Worm (Caenorhabditis elegans) whole organism, early embryonic: ENCODE data around the gene D1086.3.

Experiments
- B0310.2 ChIP-seq: sonication (generic microtip); optimal IDR thresholded peaks from 2 replicates; lab custom pipeline; 2016; ENCODE audit warnings: mild to moderate bottlenecking, missing genetic modification characterization, missing compliant biosample characterization
- F13C5.2 ChIP-seq: sonication (generic microtip); optimal IDR thresholded peaks from 2 replicates; lab custom pipeline; 2017; ENCODE audit warnings: mild to moderate bottlenecking, missing genetic modification characterization, inconsistent platforms, missing compliant biosample characterization
- aly-1 ChIP-seq: sonication (generic microtip); optimal IDR thresholded peaks from 2 replicates; lab custom pipeline; 2016; ENCODE audit warnings: missing genetic modification characterization, missing compliant biosample characterization
- ama-1 ChIP-seq: fragments of 150-350 bp; optimal IDR thresholded peaks from 2 replicates; lab custom pipeline; 2014
- ceh-13 ChIP-seq: fragments of 200-800 bp; sonication (Bioruptor generic); optimal IDR thresholded peaks from 2 replicates; lab custom pipeline; 2018; ENCODE audit warnings: mild to moderate bottlenecking, missing genetic modification characterization, missing compliant biosample characterization
- ceh-36 ChIP-seq: sonication (generic microtip); optimal IDR thresholded peaks from 2 replicates; lab custom pipeline; 2016; ENCODE audit warnings: missing genetic modification characterization, inconsistent platforms, missing compliant biosample characterization
- ets-7 ChIP-seq: sonication (generic microtip); optimal IDR thresholded peaks from 2 replicates; lab custom pipeline; 2016; ENCODE audit warnings: missing genotype, missing genetic modification characterization, missing compliant biosample characterization
- flt-1 ChIP-seq: fragments of 200-800 bp; sonication (Bioruptor generic); IDR thresholded peaks from 2 replicates; pipeline ENCODE4 v1.3.6; 2022; ENCODE audit warnings: missing genetic modification characterization, missing compliant biosample characterization
- hmbx-1 ChIP-seq: sonication (generic microtip); optimal IDR thresholded peaks from 2 replicates; lab custom pipeline; 2016; ENCODE audit warnings: mild to moderate bottlenecking, missing genetic modification characterization, missing compliant biosample characterization
- hmg-4 ChIP-seq: fragments of 200-800 bp; sonication (Bioruptor generic); optimal IDR thresholded peaks from 2 replicates; lab custom pipeline; 2018; ENCODE audit warnings: mild to moderate bottlenecking, missing genetic modification characterization, missing compliant biosample characterization
- hnd-1 ChIP-seq: sonication (generic microtip); optimal IDR thresholded peaks from 2 replicates; lab custom pipeline; 2016; ENCODE audit warnings: missing genetic modification characterization, missing compliant biosample characterization
- pes-1 ChIP-seq: fragments of 200-800 bp; sonication (Bioruptor generic); IDR thresholded peaks from 2 replicates; pipeline ENCODE4 v1.3.6; 2022; ENCODE audit warnings: missing genetic modification reagents, missing genetic modification characterization, missing compliant biosample characterization
- scrt-1 ChIP-seq: fragments of 200-800 bp; sonication (Bioruptor generic); IDR thresholded peaks from 2 replicates; pipeline ENCODE4 v1.3.6; 2022; ENCODE audit warnings: missing genetic modification characterization, missing compliant biosample characterization
- sea-1 ChIP-seq: fragments of 200-800 bp; sonication (Bioruptor generic); conservative IDR thresholded peaks from 2 replicates; pipeline ENCODE4 v1.3.6; 2022; ENCODE audit warnings: missing genetic modification characterization, missing compliant biosample characterization
- tbx-11 ChIP-seq: fragments of 200-800 bp; sonication (Bioruptor generic); IDR thresholded peaks from 2 replicates; pipeline ENCODE4 v1.3.6; 2022; ENCODE audit warnings: missing genetic modification characterization, missing compliant biosample characterization
- tbx-37 ChIP-seq: fragments of 200-800 bp; sonication (Bioruptor generic); conservative IDR thresholded peaks from 2 replicates; pipeline ENCODE4 v1.3.6; 2022; ENCODE audit warnings: missing genetic modification reagents, missing genetic modification characterization, missing compliant biosample characterization
- tra-4 ChIP-seq: sonication (generic microtip); optimal IDR thresholded peaks from 2 replicates; lab custom pipeline; 2017; ENCODE audit warnings: missing genetic modification characterization, missing compliant biosample characterization

The D1086.3 gene

DNA sequence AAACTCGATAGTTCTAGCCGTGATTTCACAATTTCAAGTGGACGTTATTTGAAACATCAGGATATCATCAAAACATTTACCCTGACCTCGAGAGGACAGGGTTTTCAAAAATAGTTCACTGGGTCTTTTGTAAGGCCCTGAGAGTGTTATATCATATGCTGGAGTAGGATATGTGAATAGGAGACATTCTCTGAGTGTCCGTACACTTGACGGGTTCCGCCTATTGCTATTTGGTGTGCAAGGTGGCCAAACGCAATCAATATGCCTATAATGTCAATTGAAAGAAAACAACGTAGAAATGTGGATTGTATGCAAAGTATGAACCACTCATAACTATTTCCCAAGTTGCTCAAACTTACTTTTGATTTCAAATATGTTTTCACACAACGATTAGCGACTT is 4.8 kb downstream of the D1086.3 start:
- no peak for TF ChIP-seq hmg-4 (GFP tag; lab: Kevin White, UChicago)
- no peak for TF ChIP-seq scrt-1 (GFP tag; lab: Robert Waterston, UW)
- no peak for TF ChIP-seq ama-1 (lab: Kevin White, UChicago)
- TF ChIP-seq tbx-37 (GFP tag; lab: Robert Waterston, UW): no peak
- no peak for TF ChIP-seq B0310.2 (tag; lab: Kevin White, UChicago)
- no peak for TF ChIP-seq ceh-36 (tag; lab: Kevin White, UChicago)
- TF ChIP-seq tbx-11 (GFP tag; lab: Robert Waterston, UW): no peak
- TF ChIP-seq hnd-1 (tag; lab: Kevin White, UChicago): no peak
- no peak for TF ChIP-seq pes-1 (GFP tag; lab: Robert Waterston, UW)
- TF ChIP-seq hmbx-1 (tag; lab: Kevin White, UChicago): no peak
- no peak for TF ChIP-seq flt-1 (GFP tag; lab: Robert Waterston, UW)
- TF ChIP-seq ceh-13 (GFP tag; lab: Kevin White, UChicago): no peak
- no peak for TF ChIP-seq aly-1 (tag; lab: Kevin White, UChicago)
- TF ChIP-seq tra-4: no peak
- no peak for TF ChIP-seq sea-1 (GFP tag; lab: Robert Waterston, UW)
- no peak for TF ChIP-seq F13C5.2 (tag; lab: Kevin White, UChicago)

DNA sequence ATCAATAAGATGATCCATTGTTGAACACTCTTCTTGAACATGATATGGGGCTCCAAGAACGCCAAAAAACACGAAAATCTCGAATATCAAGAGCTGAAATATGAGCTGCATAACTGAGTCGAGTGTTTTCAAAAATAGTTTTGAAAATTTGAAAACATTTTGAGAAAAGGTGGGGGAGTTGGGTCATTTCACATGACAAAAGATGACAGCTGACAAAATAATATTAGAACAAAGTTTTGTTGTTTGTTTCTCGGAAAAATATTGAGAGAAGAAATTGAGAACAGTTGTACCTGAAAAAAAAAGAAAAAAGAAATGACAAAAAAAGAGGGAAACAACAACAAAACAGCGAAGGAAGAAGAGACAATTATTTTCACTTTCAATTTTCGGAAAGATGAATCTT is 5.9 kb downstream of the D1086.3 start, which contains the start of the genes D1086.2 and D1086.1:
Gene D1086.2 (minus strand): TSS at position 150 of the 400 bp plus-strand sequence.
Gene D1086.1 (plus strand): TSS at position 340 of the 400 bp plus-strand sequence.
- TF ChIP-seq tra-4 (no peak), B0310.2 (tag; lab: Kevin White, UChicago) (no peak), F13C5.2 (tag; lab: Kevin White, UChicago) (no peak), pes-1 (GFP tag; lab: Robert Waterston, UW) (no peak), hmg-4 (GFP tag; lab: Kevin White, UChicago) (no peak), ets-7 (tag; lab: Kevin White, UChicago) (no peak), ama-1 (lab: Kevin White, UChicago) (no peak), ceh-36 (tag; lab: Kevin White, UChicago) (no peak), sea-1 (GFP tag; lab: Robert Waterston, UW) (no peak), hnd-1 (tag; lab: Kevin White, UChicago) (no peak), aly-1 (tag; lab: Kevin White, UChicago) (no peak), hmbx-1 (tag; lab: Kevin White, UChicago) (no peak), ceh-13 (GFP tag; lab: Kevin White, UChicago) (no peak), tbx-11 (GFP tag; lab: Robert Waterston, UW) (no peak)

DNA sequence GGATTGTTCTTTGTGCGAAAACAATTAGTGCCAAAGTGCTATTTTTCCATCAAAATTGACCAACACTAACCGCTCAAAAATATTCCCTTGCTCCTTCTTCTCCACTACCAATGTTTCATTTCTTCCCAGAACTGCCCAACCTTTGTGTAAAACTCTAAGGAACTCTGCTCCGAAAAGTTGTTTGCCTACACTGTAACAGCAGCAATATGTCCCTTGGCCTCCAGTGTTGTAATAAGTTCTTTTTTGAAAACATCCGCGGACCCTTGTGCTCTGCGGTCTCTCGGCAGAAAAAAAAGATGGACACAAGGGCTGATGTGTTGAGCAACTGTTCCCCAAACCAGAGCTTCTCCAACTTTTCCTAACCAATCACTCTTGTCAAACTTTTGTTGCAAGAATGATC is 8.3 kb downstream of the D1086.3 start, which contains the start of gene D1086.12:
Gene D1086.12 (plus strand): TSS at position 301 of the 400 bp plus-strand sequence.
- TF ChIP-seq tbx-11 (GFP tag; lab: Robert Waterston, UW) (no peak), hmg-4 (GFP tag; lab: Kevin White, UChicago) (no peak), hnd-1 (tag; lab: Kevin White, UChicago) (no peak), flt-1 (GFP tag; lab: Robert Waterston, UW) (no peak), ceh-36 (tag; lab: Kevin White, UChicago) (no peak), ets-7 (tag; lab: Kevin White, UChicago) (no peak), sea-1 (GFP tag; lab: Robert Waterston, UW) (no peak), hmbx-1 (tag; lab: Kevin White, UChicago) (no peak), tbx-37 (GFP tag; lab: Robert Waterston, UW) (no peak), aly-1 (tag; lab: Kevin White, UChicago) (no peak), pes-1 (GFP tag; lab: Robert Waterston, UW) (no peak), ceh-13 (GFP tag; lab: Kevin White, UChicago) (no peak), F13C5.2 (tag; lab: Kevin White, UChicago) (no peak), tra-4 (no peak), scrt-1 (GFP tag; lab: Robert Waterston, UW) (no peak), B0310.2 (tag; lab: Kevin White, UChicago) (no peak), ama-1 (lab: Kevin White, UChicago) (no peak)

DNA sequence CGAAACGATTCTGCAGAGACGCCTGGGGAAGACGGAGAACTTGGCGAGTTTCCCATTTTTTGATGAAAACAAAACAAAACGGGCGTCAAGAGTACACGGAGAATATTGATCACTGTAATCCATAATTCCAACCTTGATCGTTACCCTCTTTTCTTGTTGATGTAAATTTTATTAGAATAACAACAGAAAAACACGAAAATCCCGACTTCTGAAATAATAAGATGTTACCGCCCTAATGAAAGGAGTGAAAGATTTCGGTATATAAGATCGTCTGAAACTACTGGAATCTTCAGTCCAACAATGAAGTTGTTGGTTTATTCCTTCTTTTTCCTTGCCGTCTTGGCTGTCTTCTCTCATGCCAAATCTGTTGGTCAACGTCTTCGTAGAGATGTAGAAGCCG is 11.4 kb downstream of the D1086.3 start, which contains the start of gene D1086.9:
Gene D1086.9 (plus strand): TSS at position 301 of the 400 bp plus-strand sequence.
- TF ChIP-seq tbx-37 (GFP tag; lab: Robert Waterston, UW) (no peak), tbx-11 (GFP tag; lab: Robert Waterston, UW) (no peak), scrt-1 (GFP tag; lab: Robert Waterston, UW) (no peak), F13C5.2 (tag; lab: Kevin White, UChicago) (no peak), ceh-36 (tag; lab: Kevin White, UChicago) (no peak), ceh-13 (GFP tag; lab: Kevin White, UChicago) (no peak), ama-1 (lab: Kevin White, UChicago) (no peak), hmg-4 (GFP tag; lab: Kevin White, UChicago) (no peak), pes-1 (GFP tag; lab: Robert Waterston, UW) (no peak)

DNA sequence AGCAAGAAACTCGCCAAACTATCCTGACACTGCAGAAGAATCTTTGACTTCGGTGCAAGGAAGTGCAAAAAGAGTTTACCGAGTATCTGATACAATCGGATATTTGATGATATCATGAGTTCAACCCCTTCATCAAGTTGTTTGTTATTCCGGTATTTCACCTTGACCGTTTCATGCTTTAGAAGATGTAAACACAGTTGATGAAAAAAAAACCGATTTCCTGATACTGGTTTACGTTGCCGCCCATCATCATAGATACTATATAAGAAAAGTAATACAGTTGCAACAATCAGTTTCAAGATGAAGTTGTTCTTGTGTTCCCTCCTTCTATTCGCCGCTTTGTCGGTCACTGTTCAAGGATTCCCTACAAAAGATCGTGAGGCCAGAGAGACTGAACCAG is 14.9 kb downstream of the D1086.3 start, which contains the start of gene H39E23.3:
Gene H39E23.3 (plus strand): TSS at position 301 of the 400 bp plus-strand sequence.
- TF ChIP-seq aly-1 (tag; lab: Kevin White, UChicago): no peak

DNA sequence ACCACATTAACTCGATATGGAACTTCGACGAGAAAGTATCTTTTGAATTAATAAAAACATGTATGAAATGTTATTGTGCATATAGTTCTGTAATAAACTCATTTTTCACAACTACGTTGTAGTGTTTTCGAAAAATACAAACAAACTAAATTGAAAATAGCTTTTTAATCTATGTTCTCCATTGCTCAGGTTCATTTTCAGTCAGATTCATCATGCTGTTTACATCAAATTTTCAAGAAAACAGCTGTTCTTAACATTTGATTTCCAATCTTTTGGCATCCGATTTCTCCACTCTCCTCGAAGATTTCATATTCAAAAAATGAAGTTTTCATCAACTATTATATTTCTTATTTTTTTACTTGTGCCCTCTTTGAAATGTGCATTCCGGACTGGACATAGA is 17.4 kb downstream of the D1086.3 start, which contains the start of gene H39E23.2:
Gene H39E23.2 (plus strand): TSS at position 301 of the 400 bp plus-strand sequence.
- TF ChIP-seq pes-1 (GFP tag; lab: Robert Waterston, UW) (no peak), flt-1 (GFP tag; lab: Robert Waterston, UW) (no peak), ama-1 (lab: Kevin White, UChicago) (no peak), hmg-4 (GFP tag; lab: Kevin White, UChicago) (no peak), aly-1 (tag; lab: Kevin White, UChicago) (no peak)

DNA sequence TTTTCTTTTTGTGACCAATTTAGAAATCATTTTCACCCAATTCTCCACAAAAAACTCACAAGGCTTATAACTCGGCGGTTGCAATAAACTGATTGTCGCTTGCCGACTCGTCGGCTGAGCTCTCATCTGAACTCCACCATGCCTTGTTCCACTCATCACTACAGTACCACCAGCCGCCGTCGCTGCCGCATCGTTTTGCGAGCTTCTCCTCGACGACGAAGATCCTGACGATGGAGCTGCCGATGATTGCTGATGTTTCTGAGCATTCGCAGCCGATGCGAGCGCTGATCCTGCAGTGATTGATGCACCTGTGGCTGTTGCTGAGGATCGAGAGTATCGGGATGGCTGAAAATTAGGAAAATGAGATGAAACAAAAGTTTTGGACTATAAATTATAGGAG is 28.1 kb downstream of the D1086.3 start:
- TF ChIP-seq ets-7 (tag; lab: Kevin White, UChicago): no peak
- TF ChIP-seq ceh-36 (tag; lab: Kevin White, UChicago): no peak
- no peak for TF ChIP-seq flt-1 (GFP tag; lab: Robert Waterston, UW)
- TF ChIP-seq hnd-1 (tag; lab: Kevin White, UChicago): no peak
- no peak for TF ChIP-seq B0310.2 (tag; lab: Kevin White, UChicago)
- TF ChIP-seq hmg-4 (GFP tag; lab: Kevin White, UChicago): no peak
- TF ChIP-seq pes-1 (GFP tag; lab: Robert Waterston, UW): no peak
- no peak for TF ChIP-seq tbx-11 (GFP tag; lab: Robert Waterston, UW)
- TF ChIP-seq ceh-13 (GFP tag; lab: Kevin White, UChicago): no peak
- TF ChIP-seq scrt-1 (GFP tag; lab: Robert Waterston, UW): no peak
- TF ChIP-seq tra-4: no peak
- no peak for TF ChIP-seq hmbx-1 (tag; lab: Kevin White, UChicago)
- TF ChIP-seq aly-1 (tag; lab: Kevin White, UChicago): no peak
- no peak for TF ChIP-seq sea-1 (GFP tag; lab: Robert Waterston, UW)
- no peak for TF ChIP-seq F13C5.2 (tag; lab: Kevin White, UChicago)
- TF ChIP-seq ama-1 (lab: Kevin White, UChicago): no peak
- no peak for TF ChIP-seq tbx-37 (GFP tag; lab: Robert Waterston, UW)
